Fruit fly (Drosophila melanogaster): ENCODE measurements around the gene AP-1gamma.
A peak's percentile ranks its signal among the peaks of the same experiment; 100 is the strongest.

The AP-1gamma gene

DNA sequence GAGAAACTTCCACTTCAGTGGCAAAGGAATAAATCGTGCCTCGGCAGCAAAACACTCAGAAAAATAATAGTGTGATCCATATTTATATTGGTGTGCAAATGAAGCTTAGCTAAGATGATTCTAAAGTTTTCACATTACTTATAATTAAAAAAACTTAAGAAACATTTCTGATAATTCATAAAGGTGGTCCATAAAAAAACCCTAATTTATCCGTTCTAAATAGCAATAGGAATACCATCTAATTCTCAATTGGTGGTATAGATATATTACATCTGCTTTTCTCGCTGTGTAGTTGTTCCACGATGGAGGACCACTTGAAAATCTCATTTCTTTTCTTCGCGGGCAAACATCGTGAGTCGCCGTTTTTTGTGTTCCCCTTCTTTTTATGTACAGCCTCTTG lies 46.6 kb downstream of the AP-1gamma start (continued):
- TF ChIP-seq CG18764 (GFP tag; optimal IDR thresholded peaks at IDR 0.05) (peak; percentile 44), bsh (GFP tag; optimal IDR thresholded peaks at IDR 0.05) (peak; percentile 59 to 76), trem (tag; optimal IDR thresholded peaks at IDR 0.05) (peak; percentile 44), caup (GFP tag; optimal IDR thresholded peaks at IDR 0.05; ENCODE audit: severe bottlenecking) (peak; percentile 44), CG12155 (GFP tag; optimal IDR thresholded peaks at IDR 0.05) (peak; percentile 52), org-1 (GFP tag; optimal IDR thresholded peaks at IDR 0.05) (no peak), pfk (GFP tag; optimal IDR thresholded peaks at IDR 0.05) (no peak), lmd (GFP tag; IDR thresholded peaks at IDR 0.05) (peak; percentile 48; the same call in 1 of the 2 replicates), Hr78 (GFP tag; optimal IDR thresholded peaks at IDR 0.05) (peak in 1 of 2 experiments; percentile 3), CG8359 (GFP tag; optimal IDR thresholded peaks at IDR 0.05; ENCODE audit: borderline replicate concordance) (peak; percentile 25), CG6654 (GFP tag; optimal IDR thresholded peaks at IDR 0.05) (peak; percentile 24), maf-S (GFP tag; optimal IDR thresholded peaks at IDR 0.05) (no peak), cas (GFP tag; IDR thresholded peaks at IDR 0.05) (no peak), CG31441 (GFP tag; IDR thresholded peaks at IDR 0.05) (peak; percentile 25; the same call in 1 of the 2 replicates), tx (GFP tag; optimal IDR thresholded peaks at IDR 0.05) (peak; percentile 9), Drgx (GFP tag; IDR thresholded peaks at IDR 0.05) (peak; percentile 50), Antp (GFP tag; optimal IDR thresholded peaks at IDR 0.05) (no peak), CG16863 (GFP tag; optimal IDR thresholded peaks at IDR 0.05) (peak; percentile 36), Six4 (GFP tag; optimal IDR thresholded peaks at IDR 0.05) (peak; percentile 38), Xbp1 (GFP tag; optimal IDR thresholded peaks at IDR 0.05) (peak; percentile 55), CG12942 (GFP tag; optimal IDR thresholded peaks at IDR 0.05) (no peak), B-H2 (GFP tag; optimal IDR thresholded peaks at IDR 0.05) (peak; percentile 7), rib (GFP tag; IDR thresholded peaks at IDR 0.05) (no peak), CG18262 (tag; optimal IDR thresholded peaks at IDR 0.05) (peak; percentile 74), bbx (GFP tag; IDR thresholded peaks at IDR 0.05; ENCODE audit: partially characterized antibody) (no peak), slp2 (GFP tag; optimal IDR thresholded peaks at IDR 0.05) (peak; percentile 32), CG10431 (GFP tag; optimal IDR thresholded peaks at IDR 0.05) (peak; percentile 15), CG12391 (tag; optimal IDR thresholded peaks at IDR 0.05) (peak; percentile 59), C15 (GFP tag; IDR thresholded peaks at IDR 0.05) (no peak), seq (GFP tag; IDR thresholded peaks at IDR 0.05) (0 out of 2 replicates have a peak, but pooled peaks have one; percentile 13), E2f1 (GFP tag; IDR thresholded peaks at IDR 0.05) (peak; percentile 28; the same call in 1 of the 2 replicates), phol (tag; optimal IDR thresholded peaks at IDR 0.05) (peak; percentile 77), az2 (GFP tag; optimal IDR thresholded peaks at IDR 0.05) (peak; percentile 28), Dfd (GFP tag; optimal IDR thresholded peaks at IDR 0.05) (no peak), Fer2 (tag; optimal IDR thresholded peaks at IDR 0.05) (peak; percentile 23), CG12299 (tag; optimal IDR thresholded peaks at IDR 0.05) (peak; percentile 19), CG6791 (GFP tag; IDR thresholded peaks at IDR 0.05; ENCODE audit: partially characterized antibody) (no peak), CG9797 (GFP tag; optimal IDR thresholded peaks at IDR 0.05) (no peak), Blimp-1 (GFP tag; optimal IDR thresholded peaks at IDR 0.05) (peak; percentile 66), Hsf (GFP tag; optimal IDR thresholded peaks at IDR 0.05) (peak; percentile 46), zen (tag; optimal IDR thresholded peaks at IDR 0.05) (peak; percentile 42), slou (GFP tag; optimal IDR thresholded peaks at IDR 0.05) (peak; percentile 58), CG6813 (GFP tag; optimal IDR thresholded peaks at IDR 0.05) (peak; percentile 63), CG30403 (GFP tag; optimal IDR thresholded peaks at IDR 0.05) (peak; percentile 67), MBD-R2 (GFP tag; IDR thresholded peaks at IDR 0.05) (no peak), tgo (GFP tag; IDR thresholded peaks at IDR 0.05) (peak; percentile 25; the same call in 1 of the 3 replicates), CG32772 (GFP tag; IDR thresholded peaks at IDR 0.05) (0 out of 2 replicates have a peak, but pooled peaks have one; percentile 21), corto (GFP tag; optimal IDR thresholded peaks at IDR 0.05) (peak; percentile 59), CG1792 (GFP tag; optimal IDR thresholded peaks at IDR 0.05) (peak; percentile 23), Mes4 (GFP tag; optimal IDR thresholded peaks at IDR 0.05) (no peak)
